Worm (Caenorhabditis elegans) whole organism, L4 larva: ENCODE results near the gene T28C12.2.

Source experiments
- attf-4 ChIP-seq: sonication (generic microtip); optimal IDR thresholded peaks from 3 replicates; lab custom pipeline; 2017; ENCODE audit warnings: missing biosample characterization, missing genetic modification characterization
- ceh-62 ChIP-seq: sonication (generic microtip); optimal IDR thresholded peaks from 2 replicates; lab custom pipeline; 2017; ENCODE audit warnings: missing biosample characterization, missing genetic modification characterization
- jun-1 ChIP-seq: fragments of 150-350 bp; optimal IDR thresholded peaks from 2 replicates; lab custom pipeline; 2014; ENCODE audit warnings: missing biosample characterization, missing genetic modification reagents, missing genetic modification characterization
- lin-39 ChIP-seq: fragments of 150-350 bp; optimal IDR thresholded peaks from 2 replicates; lab custom pipeline; 2014; ENCODE audit warnings: missing biosample characterization, missing genetic modification reagents, missing genetic modification characterization
- nhr-237 ChIP-seq: sonication (generic microtip); optimal IDR thresholded peaks from 2 replicates; lab custom pipeline; 2017; ENCODE audit warnings: missing biosample characterization, missing genetic modification characterization
- pha-4 ChIP-seq, 2 experiments: fragments of 150-350 bp in 1 of 2; fragments of 200-800 bp in 1 of 2; sonication (Bioruptor generic) in 1 of 2; IDR thresholded peaks in 1 of 2; optimal IDR thresholded peaks in 1 of 2; 2 replicates each; pipeline versions ENCODE4 v1.3.6 to Lab custom; 2014 to 2022; ENCODE audit warnings: missing genetic modification characterization in 2 of 2, missing genetic modification reagents in 2 of 2, missing biosample characterization in 1 of 2, missing compliant biosample characterization in 1 of 2
- snpc-4 ChIP-seq: fragments of 150-350 bp; optimal IDR thresholded peaks from 2 replicates; lab custom pipeline; 2014; ENCODE audit warnings: missing biosample characterization, missing genetic modification characterization
- zag-1 ChIP-seq: fragments of 150-350 bp; optimal IDR thresholded peaks from 2 replicates; lab custom pipeline; 2014; ENCODE audit warnings: missing biosample characterization, missing genetic modification characterization
- zip-2 ChIP-seq: fragments of 150-350 bp; optimal IDR thresholded peaks from 2 replicates; lab custom pipeline; 2014; ENCODE audit warnings: missing biosample characterization, missing genetic modification characterization

DNA sequence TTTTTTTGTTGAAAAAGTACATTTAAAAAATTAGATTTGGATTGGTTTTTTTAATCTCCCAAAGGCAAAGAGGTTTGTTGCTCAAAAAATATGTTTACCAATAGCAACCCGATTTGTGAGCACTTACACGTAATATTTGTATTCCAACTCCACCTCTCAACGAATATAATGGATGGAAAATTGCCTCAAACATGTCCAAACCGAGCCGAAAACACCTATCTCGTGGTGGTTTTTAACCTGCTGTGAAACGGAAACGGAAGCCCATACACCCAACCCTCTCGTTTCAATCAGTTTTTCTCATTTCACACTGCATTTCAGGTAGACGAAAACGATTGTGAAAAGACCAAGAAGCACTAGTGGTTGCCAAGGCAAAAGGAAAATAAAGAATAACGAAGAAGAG is 12.4 kb upstream of the T28C12.2 start, which contains the start of gene cest-24:
- TF ChIP-seq nhr-237 (tag; lab: Kevin White, UChicago): no peak
- TF ChIP-seq zip-2 (tag; lab: Kevin White, UChicago): no peak
- TF ChIP-seq pha-4 (GFP tag; IDR thresholded peaks at IDR 0.05; lab: Robert Waterston, UW): no peak
- no peak for TF ChIP-seq pha-4 (tag; optimal IDR thresholded peaks at IDR 0.05; lab: Kevin White, UChicago)
- TF ChIP-seq jun-1 (tag; lab: Kevin White, UChicago): no peak
- no peak for TF ChIP-seq snpc-4
- no peak for TF ChIP-seq zag-1 (tag; lab: Kevin White, UChicago)
- no peak for TF ChIP-seq attf-4
- TF ChIP-seq lin-39: no peak
- TF ChIP-seq ceh-62 (tag; lab: Kevin White, UChicago): no peak
